Worm (Caenorhabditis elegans): Measurements from ENCODE around the gene C06A1.7.

The C06A1.7 gene

ce11 chrII:10612743-10613142, 48.1 kb downstream of the C06A1.7 start, which contains the start of gene C14A4.12:
Gene C14A4.12, plus strand, starts transcription at chrII:10613043.
- TF ChIP-seq sma-3 (GFP tag; optimal IDR thresholded peaks at IDR 0.05): no peak

Data from whole organism, L2 larva.